Worm (Caenorhabditis elegans) whole organism, midembryonic: ENCODE data around the gene ttr-13.

ENCODE experiments used
- T22C8.4 ChIP-seq: fragments of 200-800 bp; sonication (Bioruptor generic); IDR thresholded peaks from 2 replicates; pipeline ENCODE4 v1.3.6; 2022; ENCODE audit warnings: missing genetic modification characterization, missing compliant biosample characterization
- med-1 ChIP-seq: sonication (generic microtip); optimal IDR thresholded peaks from 2 replicates; lab custom pipeline; 2017; ENCODE audit warnings: missing genetic modification characterization, mild to moderate bottlenecking, missing compliant biosample characterization, antibody characterized with exemption, missing genetic modification reagents; ENCODE audit not compliant: insufficient read depth
- ztf-23 ChIP-seq: fragments of 200-800 bp; sonication (Bioruptor generic); IDR thresholded peaks from 2 replicates; pipeline ENCODE4 v1.3.6; 2022; ENCODE audit warnings: missing genetic modification reagents, missing genetic modification characterization, missing compliant biosample characterization

ce11 chrV:20595653-20596052 is 41.1 kb downstream of the ttr-13 start, which contains the start of gene F26F2.11:
- no peak for TF ChIP-seq ztf-23
- TF ChIP-seq med-1 (GFP tag; lab: Kevin White, UChicago): no peak
- TF ChIP-seq T22C8.4 (GFP tag; lab: Robert Waterston, UW): no peak
